Fruit fly (Drosophila melanogaster) whole organism, embryonic: Measurements from ENCODE around the gene Idgf3.
A peak's percentile ranks its signal among the peaks of the same experiment; 100 is the strongest.

Experiments
- Awh ChIP-seq: fragments of 200-800 bp; sonication (Bioruptor generic); IDR thresholded peaks from 2 replicates; pipeline ENCODE4, ENCODE4 v1.3.6; 2022; ENCODE audit warnings: missing biosample characterization, missing genetic modification characterization
- CG10366 ChIP-seq: fragments of 200-800 bp; sonication (Bioruptor generic); IDR thresholded peaks from 2 replicates; pipeline ENCODE4 v1.3.6; 2022; ENCODE audit warnings: missing biosample characterization, missing genetic modification characterization
- CG11093 ChIP-seq: fragments of 200-800 bp; sonication (Bioruptor generic); IDR thresholded peaks from 3 replicates; pipeline ENCODE4 v1.3.6; 2022; ENCODE audit warnings: missing biosample characterization, missing genetic modification characterization
- CG11695 ChIP-seq: fragments of 200-800 bp; sonication (Bioruptor generic); IDR thresholded peaks from 3 replicates; pipeline ENCODE4 v1.3.6; 2022; ENCODE audit warnings: missing biosample characterization, missing genetic modification characterization
- CG12104 ChIP-seq: fragments of 200-800 bp; sonication (Bioruptor generic); optimal IDR thresholded peaks from 3 replicates; lab custom pipeline; 2016; ENCODE audit warnings: missing biosample characterization, missing genetic modification characterization
- CG12219 ChIP-seq: fragments of 200-800 bp; sonication (Bioruptor generic); optimal IDR thresholded peaks from 3 replicates; lab custom pipeline; 2018; ENCODE audit warnings: missing biosample characterization, mild to moderate bottlenecking, missing genetic modification characterization
- CG12659 ChIP-seq: fragments of 200-800 bp; sonication (Bioruptor generic); optimal IDR thresholded peaks from 3 replicates; lab custom pipeline; 2017; ENCODE audit warnings: mild to moderate bottlenecking, missing biosample characterization, missing genetic modification reagents, missing genetic modification characterization
- CG13775 ChIP-seq: fragments of 200-800 bp; sonication (Bioruptor generic); optimal IDR thresholded peaks from 3 replicates; lab custom pipeline; 2017; ENCODE audit warnings: missing biosample characterization, mild to moderate bottlenecking, missing genetic modification characterization
- CG15696 ChIP-seq: fragments of 200-800 bp; sonication (Bioruptor generic); optimal IDR thresholded peaks from 2 replicates; lab custom pipeline; 2019; ENCODE audit warnings: missing biosample characterization, mild to moderate bottlenecking, missing genetic modification characterization, moderate library complexity
- CG1792 ChIP-seq: fragments of 200-800 bp; sonication (Bioruptor generic); optimal IDR thresholded peaks from 2 replicates; lab custom pipeline; 2016; ENCODE audit warnings: missing biosample characterization, missing genetic modification characterization
- CG2116 ChIP-seq: fragments of 200-800 bp; sonication (Bioruptor generic); optimal IDR thresholded peaks from 3 replicates; lab custom pipeline; 2018; ENCODE audit warnings: missing biosample characterization, mild to moderate bottlenecking, missing genetic modification characterization
- CG2199 ChIP-seq: fragments of 200-800 bp; sonication (Bioruptor generic); IDR thresholded peaks from 3 replicates; pipeline ENCODE4 v1.3.6; 2022; ENCODE audit warnings: missing biosample characterization, missing genetic modification characterization
- CG3281 ChIP-seq: fragments of 200-800 bp; sonication (Bioruptor generic); optimal IDR thresholded peaks from 3 replicates; lab custom pipeline; 2017; ENCODE audit warnings: missing biosample characterization, mild to moderate bottlenecking, missing genetic modification characterization
- CG3838 ChIP-seq: fragments of 200-800 bp; sonication (Bioruptor generic); optimal IDR thresholded peaks from 3 replicates; lab custom pipeline; 2016; ENCODE audit warnings: missing biosample characterization, missing genetic modification characterization
- CG4282 ChIP-seq: fragments of 200-800 bp; sonication (Bioruptor generic); optimal IDR thresholded peaks from 2 replicates; lab custom pipeline; 2016; ENCODE audit warnings: missing biosample characterization, missing genetic modification characterization
- CG5953 ChIP-seq: fragments of 200-800 bp; sonication (Bioruptor generic); IDR thresholded peaks from 2 replicates; pipeline ENCODE4 v1.3.6; 2022; ENCODE audit warnings: missing biosample characterization, missing genetic modification characterization
- CG6654 ChIP-seq: fragments of 200-800 bp; sonication (Bioruptor generic); optimal IDR thresholded peaks from 2 replicates; lab custom pipeline; 2017; ENCODE audit warnings: missing biosample characterization, mild to moderate bottlenecking, missing genetic modification characterization
- CG7271 ChIP-seq: fragments of 200-800 bp; sonication (Bioruptor generic); optimal IDR thresholded peaks from 2 replicates; lab custom pipeline; 2018; ENCODE audit warnings: missing biosample characterization, mild to moderate bottlenecking, missing genetic modification characterization, moderate library complexity
- CG7745 ChIP-seq: fragments of 200-800 bp; sonication (Bioruptor generic); optimal IDR thresholded peaks from 2 replicates; lab custom pipeline; 2018; ENCODE audit warnings: missing biosample characterization, mild to moderate bottlenecking, missing genetic modification characterization, moderate library complexity
- CG8281 ChIP-seq: fragments of 200-800 bp; sonication (Bioruptor generic); optimal IDR thresholded peaks from 2 replicates; lab custom pipeline; 2018; ENCODE audit warnings: missing biosample characterization, mild to moderate bottlenecking, missing genetic modification characterization, moderate library complexity
- CG8944 ChIP-seq: fragments of 200-800 bp; sonication (Bioruptor generic); optimal IDR thresholded peaks from 3 replicates; lab custom pipeline; 2016; ENCODE audit warnings: missing biosample characterization, missing genetic modification characterization
- CG9437 ChIP-seq: fragments of 200-800 bp; sonication (Bioruptor generic); optimal IDR thresholded peaks from 2 replicates; lab custom pipeline; 2018; ENCODE audit warnings: missing biosample characterization, mild to moderate bottlenecking, missing genetic modification characterization
- CG9609 ChIP-seq: fragments of 200-800 bp; sonication (Bioruptor generic); optimal IDR thresholded peaks from 3 replicates; lab custom pipeline; 2016; ENCODE audit warnings: missing biosample characterization, missing genetic modification characterization
- CrebB ChIP-seq: fragments of 200-800 bp; sonication (Bioruptor generic); optimal IDR thresholded peaks from 3 replicates; lab custom pipeline; 2018; ENCODE audit warnings: missing biosample characterization, mild to moderate bottlenecking, missing genetic modification characterization
- D19B ChIP-seq: fragments of 200-800 bp; sonication (Bioruptor generic); optimal IDR thresholded peaks from 2 replicates; lab custom pipeline; 2017; ENCODE audit warnings: missing biosample characterization, mild to moderate bottlenecking, missing genetic modification characterization
- H2.0 ChIP-seq: fragments of 200-800 bp; sonication (Bioruptor generic); IDR thresholded peaks from 2 replicates; pipeline ENCODE4 v1.3.6; 2022; ENCODE audit warnings: missing biosample characterization, missing genetic modification characterization
- Hey ChIP-seq: fragments of 200-800 bp; sonication (Bioruptor generic); optimal IDR thresholded peaks from 3 replicates; lab custom pipeline; 2018; ENCODE audit warnings: missing biosample characterization, mild to moderate bottlenecking, missing genetic modification characterization
- HmgZ ChIP-seq: fragments of 200-800 bp; sonication (Bioruptor generic); optimal IDR thresholded peaks from 2 replicates; lab custom pipeline; 2018; ENCODE audit warnings: missing biosample characterization, mild to moderate bottlenecking, missing genetic modification characterization
- Kr ChIP-seq: fragments of 200-800 bp; sonication (Bioruptor generic); optimal IDR thresholded peaks from 2 replicates; lab custom pipeline; 2017; ENCODE audit warnings: missing biosample characterization, mild to moderate bottlenecking, missing genetic modification characterization
- Nf-YC ChIP-seq: fragments of 200-800 bp; optimal IDR thresholded peaks from 3 replicates; lab custom pipeline; 2019; ENCODE audit warnings: missing biosample characterization, mild to moderate bottlenecking, missing genetic modification characterization, moderate library complexity
- Oli ChIP-seq: fragments of 200-800 bp; sonication (Bioruptor generic); optimal IDR thresholded peaks from 2 replicates; lab custom pipeline; 2018; ENCODE audit warnings: missing biosample characterization, mild to moderate bottlenecking, missing genetic modification characterization, moderate library complexity
- Rx ChIP-seq: fragments of 200-800 bp; sonication (Bioruptor generic); IDR thresholded peaks from 2 replicates; pipeline ENCODE4 v1.3.6; 2022; ENCODE audit warnings: missing biosample characterization, missing genetic modification characterization
- Six4 ChIP-seq: fragments of 200-800 bp; sonication (Bioruptor generic); optimal IDR thresholded peaks from 2 replicates; lab custom pipeline; 2016; ENCODE audit warnings: missing biosample characterization, missing genetic modification characterization
- Sry-β ChIP-seq: fragments of 200-800 bp; sonication (Bioruptor generic); optimal IDR thresholded peaks from 2 replicates; lab custom pipeline; 2018; ENCODE audit warnings: missing biosample characterization, mild to moderate bottlenecking, missing genetic modification characterization, moderate library complexity
- abd-A ChIP-seq: fragments of 200-800 bp; sonication (Bioruptor generic); optimal IDR thresholded peaks from 3 replicates; lab custom pipeline; 2019; ENCODE audit warnings: missing biosample characterization, mild to moderate bottlenecking, missing genetic modification characterization, moderate library complexity
- br ChIP-seq: fragments of >200 bp; optimal IDR thresholded peaks from 2 replicates; lab custom pipeline; 2017
- bsh ChIP-seq, 2 experiments: fragments of 200-800 bp; sonication (Bioruptor generic); optimal IDR thresholded peaks; 2 replicates each; lab custom pipeline; 2017 to 2018; ENCODE audit warnings: mild to moderate bottlenecking in 2 of 2, missing biosample characterization in 2 of 2, missing genetic modification characterization in 2 of 2, moderate library complexity in 1 of 2
- gcm2 ChIP-seq: fragments of 200-800 bp; sonication (Bioruptor generic); optimal IDR thresholded peaks from 2 replicates; lab custom pipeline; 2016; ENCODE audit warnings: missing biosample characterization, missing genetic modification characterization
- gt ChIP-seq: fragments of 200-800 bp; sonication (Bioruptor generic); IDR thresholded peaks from 2 replicates; pipeline ENCODE4 v1.3.6; 2022; ENCODE audit warnings: missing biosample characterization, missing genetic modification characterization
- her ChIP-seq: fragments of 200-800 bp; sonication (Bioruptor generic); optimal IDR thresholded peaks from 2 replicates; lab custom pipeline; 2016; ENCODE audit warnings: missing biosample characterization, missing genetic modification characterization
- mirr ChIP-seq: fragments of 200-800 bp; sonication (Bioruptor generic); optimal IDR thresholded peaks from 3 replicates; lab custom pipeline; 2018; ENCODE audit warnings: missing biosample characterization, mild to moderate bottlenecking, missing genetic modification characterization
- onecut ChIP-seq: fragments of 200-800 bp; sonication (Bioruptor generic); IDR thresholded peaks from 2 replicates; pipeline ENCODE4 v1.3.6; 2022; ENCODE audit warnings: missing biosample characterization, missing genetic modification characterization
- org-1 ChIP-seq: fragments of 200-800 bp; sonication (Bioruptor generic); optimal IDR thresholded peaks from 2 replicates; lab custom pipeline; 2017; ENCODE audit warnings: missing biosample characterization, missing genetic modification characterization
- pnt ChIP-seq: fragments of 200-800 bp; sonication (Bioruptor generic); optimal IDR thresholded peaks from 3 replicates; lab custom pipeline; 2016; ENCODE audit warnings: missing biosample characterization, missing genetic modification characterization
- prd ChIP-seq, 3 experiments: fragments of >200 bp in 2 of 3; fragments of 200-800 bp in 1 of 3; sonication (Bioruptor generic) in 1 of 3; optimal IDR thresholded peaks in 2 of 3; IDR thresholded peaks in 1 of 3; 2 replicates in 2 of 3; 3 replicates in 1 of 3; pipeline versions ENCODE4 v1.3.6 to Lab custom; 2017 to 2022; ENCODE audit warnings: missing biosample characterization in 1 of 3, missing genetic modification characterization in 1 of 3
- pum ChIP-seq: fragments of 200-800 bp; sonication (Bioruptor generic); optimal IDR thresholded peaks from 2 replicates; lab custom pipeline; 2016; ENCODE audit warnings: missing biosample characterization, missing genetic modification characterization
- scrt ChIP-seq: fragments of 200-800 bp; sonication (Bioruptor generic); optimal IDR thresholded peaks from 2 replicates; lab custom pipeline; 2018; ENCODE audit warnings: missing biosample characterization, mild to moderate bottlenecking, missing genetic modification characterization, moderate library complexity
- stwl ChIP-seq: fragments of 200-800 bp; sonication (Bioruptor generic); optimal IDR thresholded peaks from 3 replicates; lab custom pipeline; 2018; ENCODE audit warnings: missing biosample characterization, mild to moderate bottlenecking, missing genetic modification characterization, moderate library complexity
- tio ChIP-seq: fragments of 200-800 bp; sonication (Bioruptor generic); optimal IDR thresholded peaks from 2 replicates; lab custom pipeline; 2017; ENCODE audit warnings: missing biosample characterization, missing genetic modification characterization, inconsistent platforms

Gene Idgf3

dm6 chr2L:16486001-16486793, 35.5 kb downstream of the Idgf3 start (continued):
- TF ChIP-seq Hey (tag; lab: Kevin White, UChicago) (peak; percentile 9), CG3838 (GFP tag; lab: Kevin White, UChicago) (no peak), CG6654 (GFP tag; lab: Kevin White, UChicago) (no peak), CG12219 (no peak), CG13775 (GFP tag; lab: Kevin White, UChicago) (peak; percentile 33), gt (GFP tag; lab: Robert Waterston, UW) (no peak), abd-A (tag; lab: Kevin White, UChicago) (peak; percentile 62), HmgZ (tag; lab: Kevin White, UChicago) (no peak), bsh (GFP tag; optimal IDR thresholded peaks at IDR 0.05; lab: Kevin White, UChicago) (peak in 1 of 2 experiments; percentile 18), Rx (GFP tag; lab: Robert Waterston, UW) (no peak), H2.0 (GFP tag; lab: Robert Waterston, UW) (no peak; the same call in 1 of the 2 replicates), Oli (no peak), her (no peak), stwl (tag; lab: Kevin White, UChicago) (peak; percentile 11), D19B (GFP tag; lab: Kevin White, UChicago) (no peak), CrebB (tag; lab: Kevin White, UChicago) (no peak), CG4282 (GFP tag; lab: Kevin White, UChicago) (peak; percentile 40), CG1792 (GFP tag; lab: Kevin White, UChicago) (no peak), CG9437 (no peak), CG8944 (no peak), pnt (no peak), CG7271 (tag; lab: Kevin White, UChicago) (no peak), Kr (no peak), CG8281 (tag; lab: Kevin White, UChicago) (peak; percentile 50), CG2116 (peak; percentile 18), gcm2 (no peak), CG11093 (GFP tag; lab: Robert Waterston, UW) (no peak), pum (GFP tag; lab: Kevin White, UChicago) (peak; percentile 33), Awh (GFP tag; lab: Robert Waterston, UW) (peak; percentile 31; the same call in 1 of the 2 replicates), Sry-β (GFP tag; lab: Kevin White, UChicago) (peak; percentile 13), prd (optimal IDR thresholded peaks at IDR 0.05; lab: Kevin White, UChicago) (no peak), prd (GFP tag; IDR thresholded peaks at IDR 0.05; lab: Robert Waterston, UW) (peak; percentile 56), onecut (GFP tag; lab: Robert Waterston, UW) (no peak; the same call in 1 of the 2 replicates), CG12104 (GFP tag; lab: Kevin White, UChicago) (no peak), org-1 (no peak), CG11695 (GFP tag; lab: Robert Waterston, UW) (no peak; the same call in 2 of the 3 replicates), CG9609 (peak; percentile 33), CG12659 (GFP tag; lab: Kevin White, UChicago) (peak; percentile 0), Six4 (GFP tag; lab: Kevin White, UChicago) (no peak), CG2199 (GFP tag; lab: Robert Waterston, UW) (peak; percentile 56; the same call in 2 of the 3 replicates), CG5953 (GFP tag; lab: Robert Waterston, UW) (no peak; the same call in 1 of the 2 replicates), br (lab: Kevin White, UChicago) (no peak), mirr (peak; percentile 12), CG10366 (GFP tag; lab: Robert Waterston, UW) (no peak), Nf-YC (peak; percentile 98), CG3281 (no peak), scrt (GFP tag; lab: Kevin White, UChicago) (no peak), tio (GFP tag; lab: Kevin White, UChicago) (peak; percentile 31), CG7745 (tag; lab: Kevin White, UChicago) (no peak), CG15696 (tag; lab: Kevin White, UChicago) (peak; percentile 49)
